Fruit fly (Drosophila melanogaster) whole organism, adult: ENCODE measurements around the gene Peritrophin-15a.

Experiments used
- CG7045 ChIP-seq: fragments of 200-800 bp; sonication (Bioruptor generic); optimal IDR thresholded peaks from 2 replicates; lab custom pipeline; 2017; ENCODE audit warnings: missing biosample characterization, mild to moderate bottlenecking, missing genetic modification characterization
- Hr96 ChIP-seq: fragments of 200-800 bp; sonication (Bioruptor generic); optimal IDR thresholded peaks from 2 replicates; lab custom pipeline; 2016; ENCODE audit warnings: missing biosample characterization, missing genetic modification characterization
- cnc ChIP-seq, 2 experiments: fragments of >200 bp; optimal IDR thresholded peaks; 2 replicates each; lab custom pipeline; 2017
- kay ChIP-seq: fragments of 200-800 bp; sonication (Bioruptor generic); peaks from one replicate; lab custom pipeline; 2016; ENCODE audit warnings: missing biosample characterization, missing genetic modification characterization, borderline replicate concordance
- toe ChIP-seq: fragments of 200-800 bp; sonication (Bioruptor generic); optimal IDR thresholded peaks from 2 replicates; lab custom pipeline; 2016; ENCODE audit warnings: missing biosample characterization, missing genetic modification characterization

DNA sequence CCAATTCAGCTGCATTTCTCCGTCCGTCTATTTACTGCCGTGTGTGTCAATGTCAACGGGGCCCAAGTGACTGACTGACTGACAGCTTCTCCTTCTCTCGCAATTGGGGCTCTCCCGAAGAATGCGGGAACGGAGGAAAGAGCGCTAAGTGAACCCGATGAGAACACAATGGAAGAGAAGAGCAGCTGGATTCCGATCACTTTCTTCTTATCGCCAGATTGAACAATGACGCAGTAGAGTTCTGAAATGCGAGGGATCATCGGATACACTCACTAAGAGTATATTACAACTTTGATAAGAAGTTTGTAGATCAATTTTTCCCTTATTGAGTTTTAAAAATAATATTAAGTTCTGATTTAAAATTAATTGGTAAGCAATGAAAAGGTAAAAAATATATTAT, 15.6 kb upstream of the Peritrophin-15a start, which contains the start of gene Naglu:
- TF ChIP-seq toe (GFP tag; lab: Kevin White, UChicago) = no peak
- no peak for TF ChIP-seq CG7045 (GFP tag; lab: Kevin White, UChicago)
- no peak for TF ChIP-seq cnc (optimal IDR thresholded peaks at IDR 0.05; lab: Kevin White, UChicago)
- TF ChIP-seq kay (GFP tag; lab: Kevin White, UChicago) = no peak
- TF ChIP-seq Hr96 = no peak
